Fruit fly (Drosophila melanogaster) whole organism, prepupa: ENCODE measurements around the gene CG33191.

ENCODE experiments used
- Blimp-1 ChIP-seq: fragments of 200-800 bp; sonication (Bioruptor generic); optimal IDR thresholded peaks from 3 replicates; lab custom pipeline; 2017; ENCODE audit warnings: missing biosample characterization, missing genetic modification characterization, mild to moderate bottlenecking, moderate library complexity, missing genetic modification reagents
- CG11294 ChIP-seq: fragments of 200-800 bp; sonication (Bioruptor generic); IDR thresholded peaks from 2 replicates; pipeline ENCODE4 v1.3.6; 2022; ENCODE audit warnings: missing biosample characterization, missing genetic modification characterization
- CG11762 ChIP-seq: fragments of 200-800 bp; sonication (Bioruptor generic); optimal IDR thresholded peaks from 3 replicates; lab custom pipeline; 2016; ENCODE audit warnings: missing biosample characterization, missing genetic modification characterization; ENCODE audit not compliant: insufficient read depth
- CG11902 ChIP-seq: fragments of 200-800 bp; sonication (Bioruptor generic); optimal IDR thresholded peaks from 3 replicates; lab custom pipeline; 2016; ENCODE audit warnings: missing biosample characterization, missing genetic modification characterization
- CG15336 ChIP-seq: fragments of 200-800 bp; sonication (Bioruptor generic); IDR thresholded peaks from 2 replicates; pipeline ENCODE4 v1.3.6; 2022; ENCODE audit warnings: missing biosample characterization, missing genetic modification characterization
- CG1621 ChIP-seq: fragments of 200-800 bp; sonication (Bioruptor generic); optimal IDR thresholded peaks from 3 replicates; lab custom pipeline; 2018; ENCODE audit warnings: missing biosample characterization, mild to moderate bottlenecking, missing genetic modification characterization
- CG16779 ChIP-seq: fragments of 200-800 bp; sonication (Bioruptor generic); optimal IDR thresholded peaks from 3 replicates; lab custom pipeline; 2017; ENCODE audit warnings: missing biosample characterization, mild to moderate bottlenecking, missing genetic modification characterization
- CG3032 ChIP-seq: fragments of 200-800 bp; optimal IDR thresholded peaks from 2 replicates; lab custom pipeline; 2019; ENCODE audit warnings: missing biosample characterization, mild to moderate bottlenecking, missing genetic modification characterization, moderate library complexity
- CG31627 ChIP-seq: fragments of 200-800 bp; sonication (Bioruptor generic); optimal IDR thresholded peaks from 3 replicates; lab custom pipeline; 2016; ENCODE audit warnings: missing biosample characterization, missing genetic modification characterization
- CG32006 ChIP-seq: fragments of 200-800 bp; sonication (Bioruptor generic); optimal IDR thresholded peaks from 3 replicates; lab custom pipeline; 2017; ENCODE audit warnings: missing biosample characterization, mild to moderate bottlenecking, missing genetic modification characterization
- CG34406 ChIP-seq: fragments of 200-800 bp; sonication (Bioruptor generic); optimal IDR thresholded peaks from 3 replicates; lab custom pipeline; 2016; ENCODE audit warnings: missing biosample characterization, missing genetic modification characterization
- CG3919 ChIP-seq: fragments of 200-800 bp; sonication (Bioruptor generic); optimal IDR thresholded peaks from 3 replicates; lab custom pipeline; 2016; ENCODE audit warnings: missing biosample characterization, missing genetic modification characterization
- CG4318 ChIP-seq: fragments of 200-800 bp; sonication (Bioruptor generic); optimal IDR thresholded peaks from 3 replicates; lab custom pipeline; 2017; ENCODE audit warnings: missing biosample characterization, mild to moderate bottlenecking, missing genetic modification characterization
- CG6792 ChIP-seq: fragments of 200-800 bp; sonication (Bioruptor generic); optimal IDR thresholded peaks from 3 replicates; lab custom pipeline; 2016; ENCODE audit warnings: missing biosample characterization, missing genetic modification characterization
- CG6808 ChIP-seq: fragments of 200-800 bp; sonication (Bioruptor generic); optimal IDR thresholded peaks from 3 replicates; lab custom pipeline; 2017; ENCODE audit warnings: missing biosample characterization, missing genetic modification characterization, mild to moderate bottlenecking, moderate library complexity, missing genetic modification reagents
- CG6854 ChIP-seq: fragments of 200-800 bp; sonication (Bioruptor generic); optimal IDR thresholded peaks from 2 replicates; lab custom pipeline; 2017; ENCODE audit warnings: missing biosample characterization, mild to moderate bottlenecking, missing genetic modification characterization
- CG8119 ChIP-seq: fragments of 200-800 bp; sonication (Bioruptor generic); IDR thresholded peaks from 3 replicates; pipeline ENCODE4 v1.3.6; 2022; ENCODE audit warnings: missing biosample characterization, missing genetic modification characterization
- CG8319 ChIP-seq: fragments of 200-800 bp; sonication (Bioruptor generic); optimal IDR thresholded peaks from 3 replicates; lab custom pipeline; 2016; ENCODE audit warnings: missing biosample characterization, missing genetic modification characterization
- CG9139 ChIP-seq: fragments of 200-800 bp; sonication (Bioruptor generic); optimal IDR thresholded peaks from 3 replicates; lab custom pipeline; 2017; ENCODE audit warnings: missing biosample characterization, mild to moderate bottlenecking, missing genetic modification characterization
- Eip75B ChIP-seq: fragments of 200-800 bp; sonication (Bioruptor generic); optimal IDR thresholded peaks from 3 replicates; lab custom pipeline; 2016; ENCODE audit warnings: missing biosample characterization, missing genetic modification characterization
- Eip78C ChIP-seq: fragments of 200-800 bp; sonication (Bioruptor generic); peaks from one replicate; lab custom pipeline; 2016; ENCODE audit warnings: missing biosample characterization, missing genetic modification characterization
- Eip93F ChIP-seq: fragments of 200-800 bp; sonication (Bioruptor generic); optimal IDR thresholded peaks from 2 replicates; lab custom pipeline; 2016; ENCODE audit warnings: missing biosample characterization, mild to moderate bottlenecking, missing genetic modification characterization
- Ets96B ChIP-seq: fragments of 200-800 bp; optimal IDR thresholded peaks from 2 replicates; lab custom pipeline; 2019; ENCODE audit warnings: missing biosample characterization, mild to moderate bottlenecking, missing genetic modification characterization, moderate library complexity
- Gug ChIP-seq: fragments of 200-800 bp; sonication (Bioruptor generic); IDR thresholded peaks from 2 replicates; pipeline ENCODE4 v1.3.6; 2022; ENCODE audit warnings: missing biosample characterization, missing genetic modification characterization
- Hr38 ChIP-seq: sonication (Bioruptor generic); optimal IDR thresholded peaks from 2 replicates; lab custom pipeline; 2016; ENCODE audit warnings: missing biosample characterization, missing genetic modification characterization
- Hr4 ChIP-seq: fragments of 200-800 bp; sonication (Bioruptor generic); optimal IDR thresholded peaks from 3 replicates; lab custom pipeline; 2016; ENCODE audit warnings: missing biosample characterization, missing genetic modification characterization
- OdsH ChIP-seq: fragments of 200-800 bp; sonication (Bioruptor generic); optimal IDR thresholded peaks from 3 replicates; lab custom pipeline; 2016; ENCODE audit warnings: missing biosample characterization, missing genetic modification characterization
- Smox ChIP-seq: fragments of 200-800 bp; sonication (Bioruptor generic); optimal IDR thresholded peaks from 3 replicates; lab custom pipeline; 2016; ENCODE audit warnings: missing biosample characterization, missing genetic modification characterization
- Sox14 ChIP-seq: fragments of 200-800 bp; sonication (Bioruptor generic); optimal IDR thresholded peaks from 3 replicates; lab custom pipeline; 2016; ENCODE audit warnings: missing biosample characterization, missing genetic modification characterization
- Sox15 ChIP-seq: fragments of 200-800 bp; sonication (Bioruptor generic); optimal IDR thresholded peaks from 3 replicates; lab custom pipeline; 2016; ENCODE audit warnings: missing biosample characterization, missing genetic modification characterization
- achi ChIP-seq: fragments of 200-800 bp; sonication (Bioruptor generic); optimal IDR thresholded peaks from 3 replicates; lab custom pipeline; 2016; ENCODE audit warnings: missing biosample characterization, missing genetic modification characterization
- acj6 ChIP-seq: fragments of 200-800 bp; sonication (Bioruptor generic); optimal IDR thresholded peaks from 3 replicates; lab custom pipeline; 2016; ENCODE audit warnings: missing biosample characterization, missing genetic modification characterization
- cyc ChIP-seq: fragments of 200-800 bp; sonication (Bioruptor generic); optimal IDR thresholded peaks from 3 replicates; lab custom pipeline; 2016; ENCODE audit warnings: missing biosample characterization, missing genetic modification characterization
- dac ChIP-seq: fragments of 200-800 bp; sonication (Bioruptor generic); optimal IDR thresholded peaks from 2 replicates; lab custom pipeline; 2017; ENCODE audit warnings: missing biosample characterization, mild to moderate bottlenecking, missing genetic modification characterization
- dsx ChIP-seq: fragments of 200-800 bp; optimal IDR thresholded peaks from 3 replicates; lab custom pipeline; 2019; ENCODE audit warnings: missing biosample characterization, mild to moderate bottlenecking, missing genetic modification characterization, moderate library complexity; ENCODE audit not compliant: poor library complexity, severe bottlenecking
- eg ChIP-seq: fragments of 200-800 bp; sonication (Bioruptor generic); IDR thresholded peaks from 3 replicates; pipeline ENCODE4 v1.3.6; 2022; ENCODE audit warnings: missing biosample characterization, missing genetic modification characterization
- esn ChIP-seq: fragments of 200-800 bp; sonication (Bioruptor generic); optimal IDR thresholded peaks from 2 replicates; lab custom pipeline; 2016; ENCODE audit warnings: missing biosample characterization, mild to moderate bottlenecking, missing genetic modification characterization, moderate library complexity
- fd59A ChIP-seq: fragments of 200-800 bp; sonication (Bioruptor generic); optimal IDR thresholded peaks from 2 replicates; lab custom pipeline; 2017; ENCODE audit warnings: missing biosample characterization, mild to moderate bottlenecking, missing genetic modification characterization, missing genetic modification reagents
- fd85E ChIP-seq: fragments of 200-800 bp; sonication (Bioruptor generic); optimal IDR thresholded peaks from 3 replicates; lab custom pipeline; 2016; ENCODE audit warnings: missing biosample characterization, missing genetic modification characterization
- lz ChIP-seq: fragments of 200-800 bp; sonication (Bioruptor generic); optimal IDR thresholded peaks from 3 replicates; lab custom pipeline; 2016; ENCODE audit warnings: missing biosample characterization, missing genetic modification characterization
- net ChIP-seq: fragments of 200-800 bp; sonication (Bioruptor generic); optimal IDR thresholded peaks from 3 replicates; lab custom pipeline; 2016; ENCODE audit warnings: missing biosample characterization, missing genetic modification characterization
- pdm3 ChIP-seq: fragments of 200-800 bp; sonication (Bioruptor generic); optimal IDR thresholded peaks from 3 replicates; lab custom pipeline; 2016; ENCODE audit warnings: missing biosample characterization, missing genetic modification characterization
- spab ChIP-seq: fragments of 200-800 bp; sonication (Bioruptor generic); optimal IDR thresholded peaks from 2 replicates; lab custom pipeline; 2017; ENCODE audit warnings: missing biosample characterization, mild to moderate bottlenecking, missing genetic modification characterization, missing genetic modification reagents
- topi ChIP-seq: fragments of 200-800 bp; sonication (Bioruptor generic); optimal IDR thresholded peaks from 3 replicates; lab custom pipeline; 2016; ENCODE audit warnings: missing biosample characterization, missing genetic modification characterization
- vri ChIP-seq: fragments of 200-800 bp; sonication (Bioruptor generic); optimal IDR thresholded peaks from 3 replicates; lab custom pipeline; 2016; ENCODE audit warnings: missing biosample characterization, mild to moderate bottlenecking, missing genetic modification characterization

CG33191 gene

dm6 chr3R:8812342-8812966 is 32.7 kb upstream of the CG33191 start (continued):
- TF ChIP-seq Eip93F (GFP tag; lab: Kevin White, UChicago): no peak
- peak; percentile 76; the same call in 1 of the 2 replicates for TF ChIP-seq CG11294
- peak; percentile 87 for TF ChIP-seq OdsH (GFP tag; lab: Kevin White, UChicago)
- peak; percentile 76 for TF ChIP-seq net (GFP tag; lab: Kevin White, UChicago)
- peak; percentile 45 for TF ChIP-seq cyc (GFP tag; lab: Kevin White, UChicago)
- peak; percentile 93 for TF ChIP-seq CG8119 (GFP tag; lab: Robert Waterston, UW)
- peak; percentile 74 for TF ChIP-seq spab
- no peak for TF ChIP-seq Blimp-1 (GFP tag; lab: Kevin White, UChicago)
- peak; percentile 25 for TF ChIP-seq CG9139 (GFP tag; lab: Kevin White, UChicago)
- TF ChIP-seq CG32006 (GFP tag; lab: Kevin White, UChicago): peak; percentile 93
- TF ChIP-seq CG34406: peak; percentile 49
- TF ChIP-seq CG8319: peak; percentile 57
- no peak for TF ChIP-seq CG6854
- peak; percentile 86 for TF ChIP-seq Gug (GFP tag; lab: Robert Waterston, UW)
- peak; percentile 66 for TF ChIP-seq CG16779 (tag; lab: Kevin White, UChicago)
- peak; percentile 93 for TF ChIP-seq CG15336 (GFP tag; lab: Robert Waterston, UW)
- peak; percentile 58 for TF ChIP-seq lz (GFP tag; lab: Kevin White, UChicago)
- TF ChIP-seq topi: peak; percentile 72
- TF ChIP-seq dac (GFP tag; lab: Kevin White, UChicago): peak; percentile 87
- peak; percentile 56 for TF ChIP-seq Smox (GFP tag; lab: Kevin White, UChicago)
- peak; percentile 72 for TF ChIP-seq CG6808 (GFP tag; lab: Kevin White, UChicago)
- TF ChIP-seq, all 60 proteins: peak for 56

dm6 chr3R:8811323-8811936 is 31.7 kb upstream of the CG33191 start:
- peak; percentile 84 for TF ChIP-seq Blimp-1 (GFP tag; lab: Kevin White, UChicago)
- TF ChIP-seq Hr4 (GFP tag; lab: Kevin White, UChicago): peak; percentile 100
- TF ChIP-seq CG6792 (GFP tag; lab: Kevin White, UChicago): peak; percentile 99
- TF ChIP-seq Eip75B (GFP tag; lab: Kevin White, UChicago): peak; percentile 99
- peak; percentile 99 for TF ChIP-seq acj6 (GFP tag; lab: Kevin White, UChicago)
- TF ChIP-seq Hr38 (GFP tag; lab: Kevin White, UChicago): peak; percentile 87
- TF ChIP-seq achi (GFP tag; lab: Kevin White, UChicago): peak; percentile 98
- TF ChIP-seq Eip93F (GFP tag; lab: Kevin White, UChicago): peak; percentile 98
- TF ChIP-seq Sox14: peak; percentile 99
- peak; percentile 97 for TF ChIP-seq CG8319
- TF ChIP-seq CG8119 (GFP tag; lab: Robert Waterston, UW): peak; percentile 99
- peak; percentile 99 for TF ChIP-seq CG11762 (GFP tag; lab: Kevin White, UChicago)
- peak; percentile 99 for TF ChIP-seq CG3919
- peak; percentile 99 for TF ChIP-seq fd59A (GFP tag; lab: Kevin White, UChicago)
- peak; percentile 99 for TF ChIP-seq eg (GFP tag; lab: Robert Waterston, UW)
- peak; percentile 99 for TF ChIP-seq pdm3
- peak; percentile 97 for TF ChIP-seq CG11902 (GFP tag; lab: Kevin White, UChicago)
- TF ChIP-seq fd85E (GFP tag; lab: Kevin White, UChicago): peak; percentile 91
- peak; percentile 99 for TF ChIP-seq Ets96B
- TF ChIP-seq net (GFP tag; lab: Kevin White, UChicago): peak; percentile 99
- TF ChIP-seq CG6854: peak; percentile 89
- peak; percentile 98 for TF ChIP-seq CG34406
- peak; percentile 98 for TF ChIP-seq CG16779 (tag; lab: Kevin White, UChicago)
- peak; percentile 98 for TF ChIP-seq dsx (GFP tag; lab: Kevin White, UChicago)
- peak; percentile 98 for TF ChIP-seq Gug (GFP tag; lab: Robert Waterston, UW)
- TF ChIP-seq Eip78C (GFP tag; lab: Kevin White, UChicago): peak; percentile 100
- TF ChIP-seq Smox (GFP tag; lab: Kevin White, UChicago): peak; percentile 97
- peak; percentile 99 for TF ChIP-seq CG3032 (tag; lab: Kevin White, UChicago)
- peak; percentile 98 for TF ChIP-seq CG31627
- peak; percentile 98 for TF ChIP-seq dac (GFP tag; lab: Kevin White, UChicago)
- TF ChIP-seq CG1621 (tag; lab: Kevin White, UChicago): peak; percentile 98
- peak; percentile 98 for TF ChIP-seq CG6808 (GFP tag; lab: Kevin White, UChicago)
- TF ChIP-seq vri (GFP tag; lab: Kevin White, UChicago): peak; percentile 99
- peak; percentile 97 for TF ChIP-seq Sox15 (GFP tag; lab: Kevin White, UChicago)
- peak; percentile 100 for TF ChIP-seq CG32006 (GFP tag; lab: Kevin White, UChicago)
- TF ChIP-seq esn (GFP tag; lab: Kevin White, UChicago): peak; percentile 99
- peak; percentile 98 for TF ChIP-seq cyc (GFP tag; lab: Kevin White, UChicago)
- TF ChIP-seq CG4318 (GFP tag; lab: Kevin White, UChicago): peak; percentile 99
- TF ChIP-seq CG11294: peak; percentile 99
